Fruit fly (Drosophila melanogaster): ENCODE results near the gene FucTD.

DNA sequence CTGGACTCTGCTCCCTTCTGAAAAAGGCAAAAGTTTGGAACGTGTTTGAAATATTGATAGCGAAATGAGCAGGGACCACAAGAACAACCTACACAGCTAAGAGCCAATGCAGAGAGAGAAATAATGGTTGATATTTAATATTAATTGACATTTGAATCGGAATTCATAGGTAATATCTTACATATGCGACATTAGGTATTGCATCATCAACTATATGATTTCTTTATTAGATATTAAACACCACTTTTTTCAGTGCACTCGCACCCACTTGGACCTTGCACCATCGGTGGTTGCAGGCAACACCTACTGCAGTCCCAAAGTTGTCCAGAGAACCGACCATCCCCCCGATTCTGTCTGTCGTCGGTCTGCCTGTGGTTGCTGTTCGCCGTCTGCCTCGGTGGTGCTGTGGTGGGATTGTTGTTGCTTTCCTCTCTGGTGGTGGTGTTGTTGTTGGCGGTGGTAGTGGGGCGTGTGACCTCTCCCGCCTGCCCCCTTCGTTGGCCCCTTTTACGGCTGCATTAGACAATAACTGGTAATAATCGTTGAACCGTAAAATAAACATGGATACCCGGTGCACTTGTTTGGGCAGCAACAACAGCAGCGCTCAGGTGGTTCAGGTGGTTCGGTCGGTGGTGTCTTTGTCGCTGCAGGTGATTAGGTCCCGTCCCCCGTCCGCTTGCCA is 37.0 kb upstream of the FucTD start:
- TF ChIP-seq CG34367 (tag; optimal IDR thresholded peaks at IDR 0.05) (peak; percentile 67), CG17806 (tag; optimal IDR thresholded peaks at IDR 0.05) (peak; percentile 69), CG10348 (GFP tag; IDR thresholded peaks at IDR 0.05) (no peak)

Data from whole organism, pupa.